Fruit fly (Drosophila melanogaster) whole organism, prepupa: Measurements from ENCODE around the gene Dlip2.

Source experiments
- Blimp-1 ChIP-seq: fragments of 200-800 bp; sonication (Bioruptor generic); optimal IDR thresholded peaks from 3 replicates; lab custom pipeline; 2017; ENCODE audit warnings: missing biosample characterization, missing genetic modification characterization, mild to moderate bottlenecking, moderate library complexity, missing genetic modification reagents
- CG6854 ChIP-seq: fragments of 200-800 bp; sonication (Bioruptor generic); optimal IDR thresholded peaks from 2 replicates; lab custom pipeline; 2017; ENCODE audit warnings: missing biosample characterization, mild to moderate bottlenecking, missing genetic modification characterization
- Gug ChIP-seq: fragments of 200-800 bp; sonication (Bioruptor generic); IDR thresholded peaks from 2 replicates; pipeline ENCODE4 v1.3.6; 2022; ENCODE audit warnings: missing biosample characterization, missing genetic modification characterization
- Lpt ChIP-seq: fragments of 200-800 bp; sonication (Bioruptor generic); optimal IDR thresholded peaks from 3 replicates; lab custom pipeline; 2016; ENCODE audit warnings: missing biosample characterization, missing genetic modification characterization
- Smox ChIP-seq: fragments of 200-800 bp; sonication (Bioruptor generic); optimal IDR thresholded peaks from 3 replicates; lab custom pipeline; 2016; ENCODE audit warnings: missing biosample characterization, missing genetic modification characterization
- eg ChIP-seq: fragments of 200-800 bp; sonication (Bioruptor generic); IDR thresholded peaks from 3 replicates; pipeline ENCODE4 v1.3.6; 2022; ENCODE audit warnings: missing biosample characterization, missing genetic modification characterization
- esn ChIP-seq: fragments of 200-800 bp; sonication (Bioruptor generic); optimal IDR thresholded peaks from 2 replicates; lab custom pipeline; 2016; ENCODE audit warnings: missing biosample characterization, mild to moderate bottlenecking, missing genetic modification characterization, moderate library complexity
- net ChIP-seq: fragments of 200-800 bp; sonication (Bioruptor generic); optimal IDR thresholded peaks from 3 replicates; lab custom pipeline; 2016; ENCODE audit warnings: missing biosample characterization, missing genetic modification characterization

- TF ChIP-seq Blimp-1 (no peak), Gug (GFP tag; lab: Robert Waterston, UW) (no peak), esn (no peak), CG6854 (GFP tag; lab: Kevin White, UChicago) (no peak), Smox (GFP tag; lab: Kevin White, UChicago) (no peak), Lpt (GFP tag; lab: Kevin White, UChicago) (no peak), eg (no peak), net (no peak)
These were observed 32.9 kb upstream of the Dlip2 start for dm6 chr3R:4678362-4678761.
